Worm (Caenorhabditis elegans) whole organism, late embryonic: ENCODE data around the gene alh-5.

Source experiments
- C38D4.7 ChIP-seq: fragments of 200-800 bp; sonication (Bioruptor generic); optimal IDR thresholded peaks from 2 replicates; lab custom pipeline; 2018; ENCODE audit warnings: mild to moderate bottlenecking, missing genetic modification characterization, moderate library complexity, missing compliant biosample characterization
- F13H6.1 ChIP-seq: sonication (generic microtip); optimal IDR thresholded peaks from 2 replicates; lab custom pipeline; 2016; ENCODE audit warnings: missing genetic modification characterization, missing compliant biosample characterization
- K02D7.2 ChIP-seq: sonication (generic microtip); optimal IDR thresholded peaks from 2 replicates; lab custom pipeline; 2017; ENCODE audit warnings: mild to moderate bottlenecking, missing genetic modification characterization, missing compliant biosample characterization
- Y22D7AL.16 ChIP-seq: sonication (generic microtip); optimal IDR thresholded peaks from 2 replicates; lab custom pipeline; 2016; ENCODE audit warnings: missing genetic modification characterization, missing compliant biosample characterization
- ahr-1 ChIP-seq: sonication (generic microtip); optimal IDR thresholded peaks from 2 replicates; lab custom pipeline; 2016; ENCODE audit warnings: missing genetic modification characterization, missing compliant biosample characterization
- ama-1 ChIP-seq: fragments of 150-350 bp; optimal IDR thresholded peaks from 2 replicates; lab custom pipeline; 2014
- ceh-19 ChIP-seq: fragments of 200-800 bp; sonication (Bioruptor generic); optimal IDR thresholded peaks from 2 replicates; lab custom pipeline; 2018; ENCODE audit warnings: mild to moderate bottlenecking, missing genetic modification characterization, missing compliant biosample characterization
- ceh-2 ChIP-seq: sonication (generic microtip); optimal IDR thresholded peaks from 2 replicates; lab custom pipeline; 2016; ENCODE audit warnings: missing genotype, missing genetic modification characterization, missing compliant biosample characterization
- ceh-22 ChIP-seq: sonication (generic microtip); optimal IDR thresholded peaks from 2 replicates; lab custom pipeline; 2017; ENCODE audit warnings: missing biosample characterization, missing genetic modification characterization
- ceh-34 ChIP-seq: sonication (generic microtip); optimal IDR thresholded peaks from 2 replicates; lab custom pipeline; 2016; ENCODE audit warnings: mild to moderate bottlenecking, missing genetic modification characterization, missing compliant biosample characterization
- ceh-45 ChIP-seq: fragments of 200-800 bp; sonication (Bioruptor generic); IDR thresholded peaks from 2 replicates; pipeline ENCODE4 v1.3.6; 2022; ENCODE audit warnings: missing genetic modification reagents, missing genetic modification characterization, missing compliant biosample characterization
- ceh-48 ChIP-seq: sonication (generic microtip); optimal IDR thresholded peaks from 2 replicates; lab custom pipeline; 2016; ENCODE audit warnings: missing genetic modification characterization, inconsistent platforms, missing compliant biosample characterization
- ceh-9 ChIP-seq: sonication (generic microtip); optimal IDR thresholded peaks from 2 replicates; lab custom pipeline; 2016; ENCODE audit warnings: mild to moderate bottlenecking, missing genetic modification characterization, inconsistent platforms, missing compliant biosample characterization
- dve-1 ChIP-seq: sonication (generic microtip); optimal IDR thresholded peaks from 2 replicates; lab custom pipeline; 2017; ENCODE audit warnings: antibody characterized with exemption, mild to moderate bottlenecking, missing genetic modification characterization, missing compliant biosample characterization
- fkh-10 ChIP-seq: fragments of 150-350 bp; optimal IDR thresholded peaks from 2 replicates; lab custom pipeline; 2014; ENCODE audit warnings: missing biosample characterization, missing genetic modification reagents, missing genetic modification characterization
- hlh-13 ChIP-seq: fragments of 200-800 bp; sonication (Bioruptor generic); optimal IDR thresholded peaks from 2 replicates; lab custom pipeline; 2018; ENCODE audit warnings: mild to moderate bottlenecking, missing genetic modification characterization, missing compliant biosample characterization
- hlh-6 ChIP-seq: sonication (generic microtip); optimal IDR thresholded peaks from 2 replicates; lab custom pipeline; 2016; ENCODE audit warnings: missing genotype, missing genetic modification characterization, missing compliant biosample characterization
- madf-2 ChIP-seq: sonication (generic microtip); optimal IDR thresholded peaks from 2 replicates; lab custom pipeline; 2017; ENCODE audit warnings: missing genetic modification characterization, missing compliant biosample characterization
- nfya-1 ChIP-seq: sonication (generic microtip); optimal IDR thresholded peaks from 2 replicates; lab custom pipeline; 2017; ENCODE audit warnings: missing genetic modification characterization, mild to moderate bottlenecking, missing compliant biosample characterization, antibody characterized with exemption, moderate library complexity
- nhr-11 ChIP-seq: fragments of 150-350 bp; optimal IDR thresholded peaks from 2 replicates; lab custom pipeline; 2014; ENCODE audit warnings: missing biosample characterization, missing genetic modification characterization
- nhr-232 ChIP-seq: sonication (generic microtip); optimal IDR thresholded peaks from 2 replicates; lab custom pipeline; 2016; ENCODE audit warnings: missing genetic modification characterization, missing compliant biosample characterization
- npax-4 ChIP-seq: sonication (generic microtip); optimal IDR thresholded peaks from 2 replicates; lab custom pipeline; 2016; ENCODE audit warnings: missing genetic modification characterization, missing compliant biosample characterization
- odd-2 ChIP-seq: sonication (generic microtip); optimal IDR thresholded peaks from 2 replicates; lab custom pipeline; 2017; ENCODE audit warnings: antibody characterized with exemption, mild to moderate bottlenecking, missing genetic modification characterization, missing compliant biosample characterization
- pag-3 ChIP-seq: sonication (generic microtip); optimal IDR thresholded peaks from 2 replicates; lab custom pipeline; 2016; ENCODE audit warnings: missing compliant biosample characterization, missing genetic modification characterization, borderline replicate concordance
- pat-9 ChIP-seq: fragments of 200-800 bp; sonication (Bioruptor generic); optimal IDR thresholded peaks from 2 replicates; lab custom pipeline; 2018; ENCODE audit warnings: mild to moderate bottlenecking, missing genetic modification characterization, moderate library complexity, missing compliant biosample characterization
- pax-1 ChIP-seq: fragments of 150-350 bp; optimal IDR thresholded peaks from 2 replicates; lab custom pipeline; 2014; ENCODE audit warnings: missing biosample characterization, missing genetic modification characterization
- pha-2 ChIP-seq: sonication (generic microtip); optimal IDR thresholded peaks from 2 replicates; lab custom pipeline; 2017; ENCODE audit warnings: mild to moderate bottlenecking, missing genetic modification characterization, missing compliant biosample characterization
- ref-2 ChIP-seq: sonication (generic microtip); optimal IDR thresholded peaks from 2 replicates; lab custom pipeline; 2016; ENCODE audit warnings: missing genetic modification characterization, missing compliant biosample characterization
- rnt-1 ChIP-seq: sonication (generic microtip); optimal IDR thresholded peaks from 2 replicates; lab custom pipeline; 2016; ENCODE audit warnings: missing genetic modification characterization, missing compliant biosample characterization
- sdc-2 ChIP-seq: sonication (generic microtip); optimal IDR thresholded peaks from 2 replicates; lab custom pipeline; 2016; ENCODE audit warnings: missing genotype, missing genetic modification characterization, missing compliant biosample characterization
- sox-2 ChIP-seq: fragments of 200-800 bp; sonication (Bioruptor generic); IDR thresholded peaks from 2 replicates; pipeline ENCODE4 v1.3.6; 2022; ENCODE audit warnings: missing genetic modification reagents, missing genetic modification characterization, missing compliant biosample characterization
- syd-9 ChIP-seq: sonication (generic microtip); optimal IDR thresholded peaks from 2 replicates; lab custom pipeline; 2016; ENCODE audit warnings: mild to moderate bottlenecking, missing genetic modification characterization, moderate library complexity, missing compliant biosample characterization
- tbx-7 ChIP-seq: sonication (generic microtip); optimal IDR thresholded peaks from 2 replicates; lab custom pipeline; 2016; ENCODE audit warnings: missing genotype, missing genetic modification characterization, missing compliant biosample characterization
- ttx-3 ChIP-seq: sonication (generic microtip); optimal IDR thresholded peaks from 2 replicates; lab custom pipeline; 2016; ENCODE audit warnings: missing genetic modification reagents, missing genetic modification characterization, missing compliant biosample characterization
- unc-3 ChIP-seq, 2 experiments: fragments of 200-800 bp in 1 of 2; sonication (Bioruptor generic) in 1 of 2; sonication (generic microtip) in 1 of 2; conservative IDR thresholded peaks in 1 of 2; optimal IDR thresholded peaks in 1 of 2; 2 replicates each; pipeline versions ENCODE4 v1.3.6 to Lab custom; 2016 to 2022; ENCODE audit warnings: missing compliant biosample characterization in 2 of 2, missing genetic modification characterization in 2 of 2, missing genetic modification reagents in 1 of 2
- unc-42 ChIP-seq: sonication (generic microtip); optimal IDR thresholded peaks from 2 replicates; lab custom pipeline; 2016; ENCODE audit warnings: missing genotype, missing genetic modification characterization, missing compliant biosample characterization
- unc-55 ChIP-seq: sonication (generic microtip); optimal IDR thresholded peaks from 2 replicates; lab custom pipeline; 2017; ENCODE audit warnings: missing biosample characterization, missing genetic modification reagents, missing genetic modification characterization
- zip-5 ChIP-seq: sonication (generic microtip); optimal IDR thresholded peaks from 2 replicates; lab custom pipeline; 2016; ENCODE audit warnings: missing genetic modification characterization, missing compliant biosample characterization

Gene alh-5

DNA sequence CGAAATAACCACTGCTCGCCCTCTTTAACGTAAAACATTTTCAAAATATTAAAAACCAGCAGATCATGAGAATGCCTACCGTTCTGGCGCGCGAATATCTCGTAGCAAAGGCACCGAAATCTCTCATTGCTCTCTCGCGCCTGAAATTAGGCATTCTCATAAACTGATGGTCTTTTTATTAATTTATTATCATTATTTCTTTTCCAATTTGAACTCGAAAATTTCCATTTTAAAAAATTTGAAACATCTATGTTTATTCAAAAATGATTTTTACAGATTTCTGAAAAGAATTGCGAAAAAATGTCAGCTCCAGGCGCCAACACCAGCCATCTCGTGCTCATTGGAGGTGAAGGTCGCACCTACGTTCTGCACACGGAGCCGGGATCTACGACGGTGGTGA, 30.5 kb upstream of the alh-5 start, which contains the start of gene F59A7.12:
F59A7.12 (plus strand) TSS at position 301 of the 400 bp plus-strand sequence.
- TF ChIP-seq pax-1 (tag; lab: Kevin White, UChicago) (no peak), unc-42 (no peak), pat-9 (no peak), rnt-1 (tag; lab: Kevin White, UChicago) (no peak), ceh-48 (no peak)

- TF ChIP-seq dve-1 (no peak), madf-2 (tag; lab: Kevin White, UChicago) (no peak), nfya-1 (tag; lab: Kevin White, UChicago) (no peak), hlh-13 (GFP tag; lab: Kevin White, UChicago) (no peak), pag-3 (tag; lab: Kevin White, UChicago) (no peak), sdc-2 (tag; lab: Kevin White, UChicago) (no peak), hlh-6 (tag; lab: Kevin White, UChicago) (no peak), ttx-3 (no peak), K02D7.2 (tag; lab: Kevin White, UChicago) (no peak), ceh-22 (no peak), unc-55 (no peak), ceh-9 (tag; lab: Kevin White, UChicago) (no peak), sox-2 (GFP tag; lab: Robert Waterston, UW) (no peak)
Observed at ce11 chrV:2027787-2028186, 28.4 kb upstream of the alh-5 start, which contains the start of gene srab-13. TSS of gene srab-13 (minus strand) at chrV:2027887.

ce11 chrV:2022374-2022773, 23.0 kb upstream of the alh-5 start, which contains the start of gene F59A7.5:
TSS of gene F59A7.5 (plus strand) at chrV:2022674.
- TF ChIP-seq C38D4.7 (GFP tag; lab: Kevin White, UChicago) (no peak), npax-4 (tag; lab: Kevin White, UChicago) (no peak), pag-3 (tag; lab: Kevin White, UChicago) (no peak), hlh-13 (GFP tag; lab: Kevin White, UChicago) (no peak), ceh-19 (GFP tag; lab: Kevin White, UChicago) (no peak), K02D7.2 (tag; lab: Kevin White, UChicago) (no peak), nhr-11 (tag; lab: Kevin White, UChicago) (no peak), dve-1 (no peak), F13H6.1 (no peak), ref-2 (tag; lab: Kevin White, UChicago) (no peak), ahr-1 (tag; lab: Kevin White, UChicago) (no peak)

DNA sequence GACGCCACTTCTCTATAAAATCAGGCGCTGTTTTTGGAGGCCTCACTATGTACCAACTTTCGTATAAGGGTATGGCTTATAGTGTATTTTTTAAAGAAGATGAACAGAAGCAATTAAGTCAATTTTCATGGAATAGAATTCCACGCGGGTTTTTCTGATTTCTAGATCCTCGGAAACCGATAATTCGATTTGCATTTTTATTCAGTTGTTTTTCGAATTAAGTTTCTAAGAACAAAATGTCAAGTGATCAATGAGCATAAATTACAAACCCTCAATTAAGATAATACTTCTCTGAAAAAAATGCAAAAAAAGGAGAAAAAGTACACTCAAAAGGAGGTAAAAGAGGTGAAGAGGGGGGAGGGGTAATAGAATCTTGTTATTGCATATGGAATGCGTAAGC, 21.9 kb upstream of the alh-5 start:
- no peak for TF ChIP-seq Y22D7AL.16 (tag; lab: Kevin White, UChicago)
- no peak for TF ChIP-seq unc-3 (GFP tag; conservative IDR thresholded peaks at IDR 0.05; lab: Robert Waterston, UW)
- no peak for TF ChIP-seq unc-3 (tag; optimal IDR thresholded peaks at IDR 0.05; lab: Kevin White, UChicago)
- no peak for TF ChIP-seq C38D4.7 (GFP tag; lab: Kevin White, UChicago)
- no peak for TF ChIP-seq ceh-2 (tag; lab: Kevin White, UChicago)
- no peak for TF ChIP-seq fkh-10 (GFP tag; lab: Kevin White, UChicago)
- TF ChIP-seq pha-2 (tag; lab: Kevin White, UChicago): no peak
- no peak for TF ChIP-seq nhr-11 (tag; lab: Kevin White, UChicago)
- TF ChIP-seq odd-2 (tag; lab: Kevin White, UChicago): no peak
- TF ChIP-seq ama-1 (lab: Kevin White, UChicago): no peak
- TF ChIP-seq unc-55: no peak
- TF ChIP-seq ceh-34 (tag; lab: Kevin White, UChicago): no peak
- TF ChIP-seq syd-9: no peak

ce11 chrV:2018689-2019088, 19.3 kb upstream of the alh-5 start, which contains the start of gene F59A7.14:
TSS of gene F59A7.14 (plus strand) at chrV:2018989.
- no peak for TF ChIP-seq syd-9
- no peak for TF ChIP-seq tbx-7 (tag; lab: Kevin White, UChicago)
- TF ChIP-seq ceh-34 (tag; lab: Kevin White, UChicago): no peak
- TF ChIP-seq sox-2 (GFP tag; lab: Robert Waterston, UW): no peak
- TF ChIP-seq pat-9: no peak
- TF ChIP-seq C38D4.7 (GFP tag; lab: Kevin White, UChicago): no peak
- no peak for TF ChIP-seq nhr-11 (tag; lab: Kevin White, UChicago)
- TF ChIP-seq F13H6.1: no peak
- TF ChIP-seq pag-3 (tag; lab: Kevin White, UChicago): no peak
- TF ChIP-seq nhr-232 (tag; lab: Kevin White, UChicago): no peak
- no peak for TF ChIP-seq ceh-45 (GFP tag; lab: Robert Waterston, UW)
- no peak for TF ChIP-seq ceh-19 (GFP tag; lab: Kevin White, UChicago)
- TF ChIP-seq zip-5 (tag; lab: Kevin White, UChicago): no peak
